Fruit fly (Drosophila melanogaster): ENCODE results near the gene pn.
A peak's percentile ranks its signal among the peaks of the same experiment; 100 is the strongest.

Gene pn

dm6 chrX:2145114-2145513 is 35.9 kb upstream of the pn start, which contains the start of gene Pgd (continued):
- TF ChIP-seq ara (GFP tag; IDR thresholded peaks at IDR 0.05) (no peak), CG15601 (tag; optimal IDR thresholded peaks at IDR 0.05) (no peak), CG9727 (GFP tag; optimal IDR thresholded peaks at IDR 0.05) (no peak), Dref (GFP tag; IDR thresholded peaks at IDR 0.05) (peak; percentile 68), CG2116 (GFP tag; optimal IDR thresholded peaks at IDR 0.05) (peak; percentile 9), CG31224 (GFP tag; IDR thresholded peaks at IDR 0.05) (no peak), corto (GFP tag; optimal IDR thresholded peaks at IDR 0.05) (no peak), Ets65A (GFP tag) (peak; percentile 45), Nf-YC (tag; optimal IDR thresholded peaks at IDR 0.05) (peak; percentile 12), CG17829 (tag; optimal IDR thresholded peaks at IDR 0.05) (no peak), CG13296 (GFP tag; optimal IDR thresholded peaks at IDR 0.05) (peak; percentile 25), CG2712 (tag; optimal IDR thresholded peaks at IDR 0.05) (no peak), CG18599 (GFP tag; optimal IDR thresholded peaks at IDR 0.05) (peak; percentile 26), CG34376 (GFP tag; optimal IDR thresholded peaks at IDR 0.05) (peak; percentile 39), Sox100B (GFP tag; optimal IDR thresholded peaks at IDR 0.05) (no peak), dmrt99B (tag; optimal IDR thresholded peaks at IDR 0.05) (no peak), unpg (GFP tag; optimal IDR thresholded peaks at IDR 0.05) (no peak), CrebB (tag; optimal IDR thresholded peaks at IDR 0.05) (no peak), CG16813 (GFP tag; IDR thresholded peaks at IDR 0.05; ENCODE audit: partially characterized antibody) (peak; percentile 47; the same call in 1 of the 3 replicates), CG1602 (GFP tag; optimal IDR thresholded peaks at IDR 0.05) (no peak), CG33557 (GFP tag; optimal IDR thresholded peaks at IDR 0.05) (no peak), onecut (GFP tag; IDR thresholded peaks at IDR 0.05) (no peak), BEAF-32 (GFP tag; optimal IDR thresholded peaks at IDR 0.05) (peak; percentile 71), CG6765 (GFP tag; optimal IDR thresholded peaks at IDR 0.05) (no peak), CG16863 (GFP tag; optimal IDR thresholded peaks at IDR 0.05) (no peak), h (optimal IDR thresholded peaks at IDR 0.05) (no peak), Myb (GFP tag; optimal IDR thresholded peaks at IDR 0.05) (peak; percentile 73), CG13894 (tag; optimal IDR thresholded peaks at IDR 0.05) (no peak), fd102C (GFP tag; optimal IDR thresholded peaks at IDR 0.05) (no peak), CG2120 (GFP tag; optimal IDR thresholded peaks at IDR 0.05) (no peak), bcd (GFP tag; optimal IDR thresholded peaks at IDR 0.05) (no peak), CG3838 (GFP tag; optimal IDR thresholded peaks at IDR 0.05) (no peak), CG15696 (tag; optimal IDR thresholded peaks at IDR 0.05) (no peak), CG11247 (GFP tag; IDR thresholded peaks at IDR 0.05) (no peak), CG11723 (GFP tag; optimal IDR thresholded peaks at IDR 0.05) (no peak), sna (GFP tag; IDR thresholded peaks at IDR 0.05; ENCODE audit: partially characterized antibody) (peak; percentile 55), amos (GFP tag; IDR thresholded peaks at IDR 0.05; ENCODE audit: partially characterized antibody) (peak; percentile 69; the same call in 1 of the 2 replicates), bbx (GFP tag; IDR thresholded peaks at IDR 0.05; ENCODE audit: partially characterized antibody) (peak; percentile 73), Fer1 (GFP tag; optimal IDR thresholded peaks at IDR 0.05) (peak; percentile 37), odd (GFP tag; optimal IDR thresholded peaks at IDR 0.05) (no peak), lab (GFP tag; optimal IDR thresholded peaks at IDR 0.05) (no peak), D19A (tag; optimal IDR thresholded peaks at IDR 0.05) (no peak), Scr (GFP tag; IDR thresholded peaks at IDR 0.05; ENCODE audit: partially characterized antibody) (peak; percentile 44), Bgb (GFP tag; IDR thresholded peaks at IDR 0.05; ENCODE audit: partially characterized antibody) (peak; percentile 73)
